Fruit fly (Drosophila melanogaster) whole organism, wandering third instar larva: ENCODE data around the gene CG11975.

Experiments
- CrebA ChIP-seq: fragments of 200-800 bp; sonication (Bioruptor generic); optimal IDR thresholded peaks from 2 replicates; lab custom pipeline; 2016; ENCODE audit warnings: missing biosample characterization, mild to moderate bottlenecking, missing genetic modification characterization, borderline replicate concordance
- OdsH ChIP-seq: fragments of 200-800 bp; sonication (Bioruptor generic); optimal IDR thresholded peaks from 2 replicates; lab custom pipeline; 2016; ENCODE audit warnings: missing biosample characterization, mild to moderate bottlenecking, missing genetic modification characterization
- Vsx2 ChIP-seq: fragments of 200-300, 225-300 bp; sonication (Bioruptor generic); optimal IDR thresholded peaks from 2 replicates; lab custom pipeline; 2018; ENCODE audit warnings: missing biosample characterization, missing genetic modification characterization; ENCODE audit not compliant: partially characterized antibody
- lola ChIP-seq: fragments of >200 bp; optimal IDR thresholded peaks from 2 replicates; lab custom pipeline; 2017; ENCODE audit warnings: missing biosample characterization, missing genetic modification characterization
- psq ChIP-seq: fragments of 200-800 bp; sonication (Bioruptor generic); optimal IDR thresholded peaks from 3 replicates; lab custom pipeline; 2017; ENCODE audit warnings: missing biosample characterization, mild to moderate bottlenecking, missing genetic modification characterization, moderate library complexity
- sage ChIP-seq: fragments of 200-800 bp; sonication (Bioruptor generic); optimal IDR thresholded peaks from 2 replicates; lab custom pipeline; 2016; ENCODE audit warnings: missing biosample characterization, mild to moderate bottlenecking, missing genetic modification characterization
- tai ChIP-seq: sonication (Bioruptor generic); optimal IDR thresholded peaks from 2 replicates; lab custom pipeline; 2016; ENCODE audit warnings: missing biosample characterization, missing genetic modification characterization

- TF ChIP-seq lola (GFP tag; lab: Kevin White, UChicago), result no peak
- no peak for TF ChIP-seq OdsH
- peak; percentile 25 for TF ChIP-seq sage (GFP tag; lab: Kevin White, UChicago)
- TF ChIP-seq psq (GFP tag; lab: Kevin White, UChicago), result peak; percentile 21
- peak; percentile 65 for TF ChIP-seq tai (GFP tag; lab: Kevin White, UChicago)
- no peak for TF ChIP-seq CrebA (GFP tag; lab: Kevin White, UChicago)
- TF ChIP-seq Vsx2 (GFP tag; lab: Kevin White, UChicago), result no peak
These were observed 48.2 kb upstream of the CG11975 start, which contains the start of gene CG11964 for dm6 chr3R:8944866-8945265.
